Worm (Caenorhabditis elegans) whole organism, L3 larva: ENCODE data around the gene flr-4.

Experiments
- R02D3.7 ChIP-seq: fragments of 150-350 bp; optimal IDR thresholded peaks from 2 replicates; lab custom pipeline; 2014; ENCODE audit warnings: missing biosample characterization, missing genetic modification characterization
- ZK546.5 ChIP-seq: sonication (generic microtip); optimal IDR thresholded peaks from 2 replicates; lab custom pipeline; 2017; ENCODE audit warnings: missing biosample characterization, missing genetic modification characterization

Gene flr-4

ce11 chrX:15134941-15135340 is 45.7 kb downstream of the flr-4 start:
- TF ChIP-seq R02D3.7 (tag; lab: Kevin White, UChicago) (no peak), ZK546.5 (tag; lab: Kevin White, UChicago) (no peak)
